Fruit fly (Drosophila melanogaster): ENCODE data around the gene Oseg4.
A peak's percentile ranks its signal among the peaks of the same experiment; 100 is the strongest.

Gene Oseg4

dm6 chr3L:1774713-1775648 is 39.4 kb upstream of the Oseg4 start, which contains the start of the genes CG13933 and PolD2 (continued):
- TF ChIP-seq mam (GFP tag; optimal IDR thresholded peaks at IDR 0.05) (peak; percentile 71), CG17359 (tag; optimal IDR thresholded peaks at IDR 0.05) (peak; percentile 91), CG17802 (tag; optimal IDR thresholded peaks at IDR 0.05) (peak; percentile 47), disco-r (GFP tag; optimal IDR thresholded peaks at IDR 0.05) (peak; percentile 53), jigr1 (GFP tag; IDR thresholded peaks at IDR 0.05) (peak; percentile 73; the same call in 2 of the 3 replicates), CG17829 (tag; optimal IDR thresholded peaks at IDR 0.05) (peak; percentile 97), CG16813 (GFP tag; IDR thresholded peaks at IDR 0.05; ENCODE audit: partially characterized antibody) (peak; percentile 78), Asciz (GFP tag; optimal IDR thresholded peaks at IDR 0.05) (no peak), NC2β (GFP tag; optimal IDR thresholded peaks at IDR 0.05) (peak; percentile 67), sc (optimal IDR thresholded peaks at IDR 0.05) (no peak), sc (GFP tag; optimal IDR thresholded peaks at IDR 0.05) (peak; percentile 96), CG1602 (GFP tag; optimal IDR thresholded peaks at IDR 0.05) (peak; percentile 98), CG4282 (GFP tag; optimal IDR thresholded peaks at IDR 0.05) (peak; percentile 0), aop (GFP tag; IDR thresholded peaks at IDR 0.05) (peak; percentile 94), sens-2 (GFP tag; IDR thresholded peaks at IDR 0.05) (peak; percentile 99), Usf (GFP tag; optimal IDR thresholded peaks at IDR 0.05) (peak; percentile 94), E2f1 (GFP tag; IDR thresholded peaks at IDR 0.05) (peak; percentile 99), cato (GFP tag; optimal IDR thresholded peaks at IDR 0.05; ENCODE audit: borderline replicate concordance) (peak; percentile 94), odd (GFP tag; optimal IDR thresholded peaks at IDR 0.05) (no peak), CG15269 (tag; optimal IDR thresholded peaks at IDR 0.05) (peak; percentile 99), CG3281 (GFP tag; optimal IDR thresholded peaks at IDR 0.05) (no peak), ken (GFP tag; IDR thresholded peaks at IDR 0.05) (peak; percentile 97), grn (GFP tag; optimal IDR thresholded peaks at IDR 0.05) (no peak), sr (GFP tag; IDR thresholded peaks at IDR 0.05) (peak; percentile 48; the same call in 1 of the 3 replicates), CG6254 (GFP tag; optimal IDR thresholded peaks at IDR 0.05) (peak; percentile 45), B-H2 (GFP tag; optimal IDR thresholded peaks at IDR 0.05) (no peak), sim (GFP tag; IDR thresholded peaks at IDR 0.05) (peak; percentile 65; the same call in 1 of the 2 replicates), maf-S (GFP tag; optimal IDR thresholded peaks at IDR 0.05) (peak; percentile 55), CHES-1-like (GFP tag; optimal IDR thresholded peaks at IDR 0.05) (peak; percentile 79), chinmo (GFP tag; IDR thresholded peaks at IDR 0.05; ENCODE audit: partially characterized antibody) (peak; percentile 65; the same call in 1 of the 4 replicates), CG7745 (tag; optimal IDR thresholded peaks at IDR 0.05) (peak; percentile 92), sens (GFP tag) (peak; percentile 94), lov (optimal IDR thresholded peaks at IDR 0.05) (no peak), lov (GFP tag; IDR thresholded peaks at IDR 0.05) (peak; percentile 98), CG1832 (GFP tag; optimal IDR thresholded peaks at IDR 0.05) (no peak), CG15073 (GFP tag; optimal IDR thresholded peaks at IDR 0.05) (peak; percentile 82), Fer2 (tag; optimal IDR thresholded peaks at IDR 0.05) (peak; percentile 44), CG1024 (GFP tag; IDR thresholded peaks at IDR 0.05) (peak; percentile 92), ro (GFP tag; IDR thresholded peaks at IDR 0.05) (peak; percentile 96), Chrac-16 (GFP tag; optimal IDR thresholded peaks at IDR 0.05) (peak; percentile 97), pzg (GFP tag; optimal IDR thresholded peaks at IDR 0.05) (peak; percentile 23), Jarid2 (GFP tag; optimal IDR thresholded peaks at IDR 0.05) (no peak), YL-1 (GFP tag; optimal IDR thresholded peaks at IDR 0.05) (peak; percentile 86), CG15696 (tag; optimal IDR thresholded peaks at IDR 0.05) (peak; percentile 76), CG17612 (GFP tag; IDR thresholded peaks at IDR 0.05) (peak; percentile 95), CTCF (GFP tag; optimal IDR thresholded peaks at IDR 0.05) (no peak), Awh (GFP tag; IDR thresholded peaks at IDR 0.05) (peak; percentile 93), CG12769 (tag; optimal IDR thresholded peaks at IDR 0.05) (no peak), Sox102F (GFP tag; optimal IDR thresholded peaks at IDR 0.05) (peak; percentile 99), wdn (GFP tag; IDR thresholded peaks at IDR 0.05) (peak; percentile 97)
